Worm (Caenorhabditis elegans) whole organism, L4 larva: Measurements from ENCODE around the gene lect-2.
A peak's percentile ranks its signal among the peaks of the same experiment; 100 is the strongest.

Source experiments
- R02D3.7 ChIP-seq: fragments of 150-350 bp; sonication (generic microtip); optimal IDR thresholded peaks from 3 replicates; lab custom pipeline; 2014; ENCODE audit warnings: missing biosample characterization, missing genetic modification characterization
- Y48G9A.11 ChIP-seq: fragments of 200-800 bp; sonication (Bioruptor generic); IDR thresholded peaks from 2 replicates; pipeline ENCODE4 v1.3.6; 2022; ENCODE audit warnings: missing genetic modification reagents, missing genetic modification characterization, missing compliant biosample characterization
- ZK337.2 ChIP-seq: fragments of 200-800 bp; sonication (Bioruptor generic); IDR thresholded peaks from 2 replicates; pipeline ENCODE4 v1.3.6; 2022; ENCODE audit warnings: missing genetic modification reagents, missing genetic modification characterization, missing compliant biosample characterization
- aly-2 ChIP-seq: sonication (generic microtip); optimal IDR thresholded peaks from 2 replicates; lab custom pipeline; 2018; ENCODE audit warnings: missing biosample characterization, missing genetic modification characterization
- arid-1 ChIP-seq: fragments of 200-800 bp; sonication (Bioruptor generic); conservative IDR thresholded peaks from 2 replicates; pipeline ENCODE4 v1.3.6; 2022; ENCODE audit warnings: missing genetic modification reagents, missing genetic modification characterization, missing compliant biosample characterization
- attf-4 ChIP-seq: sonication (generic microtip); optimal IDR thresholded peaks from 3 replicates; lab custom pipeline; 2017; ENCODE audit warnings: missing biosample characterization, missing genetic modification characterization
- ceh-32 ChIP-seq: sonication (generic microtip); optimal IDR thresholded peaks from 2 replicates; lab custom pipeline; 2016; ENCODE audit warnings: mild to moderate bottlenecking, missing genetic modification characterization, missing compliant biosample characterization; ENCODE audit not compliant: poor library complexity
- ceh-62 ChIP-seq: sonication (generic microtip); optimal IDR thresholded peaks from 2 replicates; lab custom pipeline; 2017; ENCODE audit warnings: missing biosample characterization, missing genetic modification characterization
- ceh-82 ChIP-seq: sonication (generic microtip); optimal IDR thresholded peaks from 2 replicates; lab custom pipeline; 2017; ENCODE audit warnings: missing biosample characterization, missing genetic modification characterization
- ctbp-1 ChIP-seq: fragments of 200-800 bp; sonication (Bioruptor generic); IDR thresholded peaks from 2 replicates; pipeline ENCODE4 v1.3.6; 2022; ENCODE audit warnings: missing genetic modification reagents, missing genetic modification characterization, missing compliant biosample characterization
- daf-16 ChIP-seq, 3 experiments: sonication (generic microtip); optimal IDR thresholded peaks; 2 replicates each; lab custom pipeline; 2016 to 2017; ENCODE audit warnings: missing genetic modification characterization in 3 of 3, missing genetic modification reagents in 3 of 3, mild to moderate bottlenecking in 2 of 3, missing compliant biosample characterization in 2 of 3, missing biosample characterization in 1 of 3, moderate library complexity in 1 of 3
- dmd-6 ChIP-seq: fragments of 200-800 bp; sonication (Bioruptor generic); IDR thresholded peaks from 2 replicates; pipeline ENCODE4 v1.3.6; 2022; ENCODE audit warnings: missing genetic modification reagents, missing genetic modification characterization, missing compliant biosample characterization
- dmd-8 ChIP-seq: fragments of 200-800 bp; sonication (Bioruptor generic); IDR thresholded peaks from 2 replicates; pipeline ENCODE4 v1.3.6; 2022; ENCODE audit warnings: missing genetic modification characterization, missing compliant biosample characterization
- dmd-9 ChIP-seq: fragments of 200-800 bp; sonication (Bioruptor generic); IDR thresholded peaks from 2 replicates; pipeline ENCODE4 v1.3.6; 2022; ENCODE audit warnings: missing genetic modification reagents, missing genetic modification characterization, missing compliant biosample characterization
- dpl-1 ChIP-seq: fragments of 150-350 bp; optimal IDR thresholded peaks from 2 replicates; lab custom pipeline; 2014; ENCODE audit warnings: missing biosample characterization, missing genetic modification reagents, missing genetic modification characterization
- dve-1 ChIP-seq: sonication (generic microtip); optimal IDR thresholded peaks from 2 replicates; lab custom pipeline; 2017; ENCODE audit warnings: antibody characterized with exemption, mild to moderate bottlenecking, missing genetic modification characterization, missing compliant biosample characterization; ENCODE audit not compliant: insufficient read depth
- egl-43 ChIP-seq: fragments of 200-800 bp; sonication (Bioruptor generic); IDR thresholded peaks from 2 replicates; pipeline ENCODE4 v1.3.6; 2022; ENCODE audit warnings: missing genetic modification reagents, missing genetic modification characterization, missing compliant biosample characterization
- fkh-10 ChIP-seq: fragments of 150-350 bp; optimal IDR thresholded peaks from 2 replicates; lab custom pipeline; 2014; ENCODE audit warnings: missing biosample characterization, missing genetic modification reagents, missing genetic modification characterization
- fos-1 ChIP-seq: fragments of 150-350 bp; optimal IDR thresholded peaks from 2 replicates; lab custom pipeline; 2014; ENCODE audit warnings: missing biosample characterization, missing genetic modification characterization
- hlh-11 ChIP-seq: fragments of 200-800 bp; sonication (Bioruptor generic); optimal IDR thresholded peaks from 2 replicates; lab custom pipeline; 2018; ENCODE audit warnings: mild to moderate bottlenecking, missing genetic modification characterization, missing compliant biosample characterization
- lin-1 ChIP-seq: fragments of 200-800 bp; sonication (Bioruptor generic); IDR thresholded peaks from 2 replicates; pipeline ENCODE4 v1.3.6; 2022; ENCODE audit warnings: missing genetic modification reagents, missing genetic modification characterization, missing compliant biosample characterization
- lin-13 ChIP-seq: fragments of 150-350 bp; optimal IDR thresholded peaks from 2 replicates; lab custom pipeline; 2014; ENCODE audit warnings: missing biosample characterization, missing genetic modification reagents, missing genetic modification characterization
- lin-39 ChIP-seq: fragments of 150-350 bp; optimal IDR thresholded peaks from 2 replicates; lab custom pipeline; 2014; ENCODE audit warnings: missing biosample characterization, missing genetic modification reagents, missing genetic modification characterization
- lsy-2 ChIP-seq, 2 experiments: fragments of 150-350 bp in 1 of 2; sonication (generic microtip) in 1 of 2; optimal IDR thresholded peaks; 2 replicates each; lab custom pipeline; 2014 to 2017; ENCODE audit warnings: missing biosample characterization in 2 of 2, missing genetic modification characterization in 2 of 2
- madf-5 ChIP-seq, 2 experiments: fragments of 200-800 bp; sonication (Bioruptor generic); IDR thresholded peaks; 2 replicates each; pipeline ENCODE4 v1.3.6; 2022; ENCODE audit warnings: missing compliant biosample characterization in 2 of 2, missing genetic modification characterization in 2 of 2
- madf-9 ChIP-seq: fragments of 200-800 bp; sonication (Bioruptor generic); conservative IDR thresholded peaks from 2 replicates; pipeline ENCODE4 v1.3.6; 2022; ENCODE audit warnings: missing genetic modification reagents, missing genetic modification characterization, missing compliant biosample characterization
- nhr-28 ChIP-seq: fragments of 150-350 bp; optimal IDR thresholded peaks from 2 replicates; lab custom pipeline; 2014; ENCODE audit warnings: missing biosample characterization, missing genetic modification characterization
- nhr-48 ChIP-seq: sonication (generic microtip); optimal IDR thresholded peaks from 2 replicates; lab custom pipeline; 2016; ENCODE audit warnings: mild to moderate bottlenecking, missing genetic modification characterization, missing compliant biosample characterization
- nhr-6 ChIP-seq: fragments of 150-350 bp; optimal IDR thresholded peaks from 2 replicates; lab custom pipeline; 2014; ENCODE audit warnings: missing biosample characterization, missing genetic modification characterization
- nhr-77 ChIP-seq: fragments of 150-350 bp; optimal IDR thresholded peaks from 2 replicates; lab custom pipeline; 2014; ENCODE audit warnings: missing biosample characterization, missing genetic modification characterization
- pha-4 ChIP-seq, 2 experiments: fragments of 150-350 bp in 1 of 2; fragments of 200-800 bp in 1 of 2; sonication (Bioruptor generic) in 1 of 2; IDR thresholded peaks in 1 of 2; optimal IDR thresholded peaks in 1 of 2; 2 replicates each; pipeline versions ENCODE4 v1.3.6 to Lab custom; 2014 to 2022; ENCODE audit warnings: missing genetic modification characterization in 2 of 2, missing genetic modification reagents in 2 of 2, missing biosample characterization in 1 of 2, missing compliant biosample characterization in 1 of 2
- rbr-2 ChIP-seq: sonication (generic microtip); optimal IDR thresholded peaks from 2 replicates; lab custom pipeline; 2016; ENCODE audit warnings: missing genotype, missing genetic modification characterization, missing compliant biosample characterization
- saeg-2 ChIP-seq: fragments of 200-800 bp; sonication (Bioruptor generic); IDR thresholded peaks from 2 replicates; pipeline ENCODE4 v1.3.6; 2022; ENCODE audit warnings: missing genetic modification reagents, missing genetic modification characterization, missing compliant biosample characterization
- snpc-4 ChIP-seq: fragments of 150-350 bp; optimal IDR thresholded peaks from 2 replicates; lab custom pipeline; 2014; ENCODE audit warnings: missing biosample characterization, missing genetic modification characterization
- spr-1 ChIP-seq: sonication (generic microtip); optimal IDR thresholded peaks from 2 replicates; lab custom pipeline; 2016; ENCODE audit warnings: mild to moderate bottlenecking, missing genetic modification characterization, missing compliant biosample characterization
- tag-97 ChIP-seq: fragments of 200-800 bp; sonication (Bioruptor generic); IDR thresholded peaks from 2 replicates; pipeline ENCODE4 v1.3.6; 2022; ENCODE audit warnings: missing genetic modification characterization, missing compliant biosample characterization
- unc-39 ChIP-seq: sonication (generic microtip); optimal IDR thresholded peaks from 2 replicates; lab custom pipeline; 2017; ENCODE audit warnings: missing biosample characterization, missing genetic modification characterization
- unc-62 ChIP-seq, 3 experiments: fragments of 150-350 bp in 1 of 3; sonication (generic microtip); optimal IDR thresholded peaks in 2 of 3; peaks in 1 of 3; 1 replicate in 1 of 3; 2 replicates in 2 of 3; lab custom pipeline; 2014 to 2017; ENCODE audit warnings: missing biosample characterization in 3 of 3, missing genetic modification characterization in 3 of 3, missing genetic modification reagents in 3 of 3, missing genotype in 1 of 3
- zip-2 ChIP-seq: fragments of 150-350 bp; optimal IDR thresholded peaks from 2 replicates; lab custom pipeline; 2014; ENCODE audit warnings: missing biosample characterization, missing genetic modification characterization

The lect-2 gene

ce11 chrII:5819655-5820054 is 29.1 kb downstream of the lect-2 start (continued):
- no peak for TF ChIP-seq dmd-8
- TF ChIP-seq madf-9 = peak; percentile 47; the same call in 1 of the 2 replicates
- no peak for TF ChIP-seq nhr-48 (tag; lab: Kevin White, UChicago)
- TF ChIP-seq Y48G9A.11 = peak; percentile 25; the same call in 1 of the 2 replicates
- TF ChIP-seq ZK337.2 (GFP tag; lab: Robert Waterston, UW) = 0 out of 2 replicates have a peak, but pooled peaks have one; percentile 62
- no peak for TF ChIP-seq snpc-4 (tag; lab: Kevin White, UChicago)

- 0 out of 2 replicates have a peak, but pooled peaks have one; percentile 10 for TF ChIP-seq ctbp-1 (GFP tag; lab: Robert Waterston, UW)
- no peak for TF ChIP-seq R02D3.7
- TF ChIP-seq dpl-1 (GFP tag; lab: Kevin White, UChicago) = peak; percentile 2
- no peak for TF ChIP-seq nhr-6
- peak in 1 of 2 experiments; percentile 19 for TF ChIP-seq lsy-2 (tag; optimal IDR thresholded peaks at IDR 0.05; lab: Kevin White, UChicago)
These were observed 29.8 kb downstream of the lect-2 start, which contains the start of gene ehs-1 for ce11 chrII:5820282-5820762. Gene ehs-1 (plus strand): TSS chrII:5820712.

ce11 chrII:5827364-5827763 is 36.8 kb downstream of the lect-2 start, which contains the start of gene tbc-2:
Gene tbc-2 (minus strand): TSS chrII:5827443.
- no peak for TF ChIP-seq arid-1 (GFP tag; lab: Robert Waterston, UW)
- TF ChIP-seq unc-62 (GFP tag; optimal IDR thresholded peaks at IDR 0.05 in 1 of 2; lab: Kevin White, UChicago) = peak in 1 of 2 experiments; percentile 51
- TF ChIP-seq unc-62 (tag; optimal IDR thresholded peaks at IDR 0.05; lab: Kevin White, UChicago) = no peak
- TF ChIP-seq nhr-28 (tag; lab: Kevin White, UChicago) = peak; percentile 36

ce11 chrII:5828486-5828885 is 38.0 kb downstream of the lect-2 start, which contains the start of gene ZK1248.11:
Gene ZK1248.11 (minus strand): TSS chrII:5828586.
- TF ChIP-seq madf-5 (GFP tag; IDR thresholded peaks at IDR 0.05; lab: Robert Waterston, UW) = no peak
- no peak for TF ChIP-seq lin-39 (tag; lab: Kevin White, UChicago)
- no peak for TF ChIP-seq dpl-1 (GFP tag; lab: Kevin White, UChicago)
- TF ChIP-seq daf-16 (GFP tag; optimal IDR thresholded peaks at IDR 0.05; lab: Kevin White, UChicago) = no peak
- TF ChIP-seq daf-16 (tag; optimal IDR thresholded peaks at IDR 0.05; lab: Kevin White, UChicago) = no peak
- TF ChIP-seq egl-43 = no peak
- TF ChIP-seq dmd-8 = no peak
- TF ChIP-seq rbr-2 (tag; lab: Kevin White, UChicago) = no peak
- TF ChIP-seq ceh-82 (tag; lab: Kevin White, UChicago) = no peak
- TF ChIP-seq lin-13 (GFP tag; lab: Kevin White, UChicago) = no peak
- TF ChIP-seq nhr-48 (tag; lab: Kevin White, UChicago) = no peak
- no peak for TF ChIP-seq dmd-9 (GFP tag; lab: Robert Waterston, UW)
- TF ChIP-seq lin-1 (GFP tag; lab: Robert Waterston, UW) = no peak
- no peak for TF ChIP-seq zip-2
- no peak for TF ChIP-seq saeg-2 (GFP tag; lab: Robert Waterston, UW)
- no peak for TF ChIP-seq nhr-77 (tag; lab: Kevin White, UChicago)
- no peak for TF ChIP-seq spr-1 (tag; lab: Kevin White, UChicago)
- TF ChIP-seq pha-4 (GFP tag; IDR thresholded peaks at IDR 0.05; lab: Robert Waterston, UW) = no peak
- no peak for TF ChIP-seq pha-4 (tag; optimal IDR thresholded peaks at IDR 0.05; lab: Kevin White, UChicago)
- no peak for TF ChIP-seq fkh-10 (GFP tag; lab: Kevin White, UChicago)
- no peak for TF ChIP-seq ceh-62 (tag; lab: Kevin White, UChicago)
- TF ChIP-seq, all 104 proteins: peak for 0

- TF ChIP-seq daf-16 (GFP tag; optimal IDR thresholded peaks at IDR 0.05; lab: Kevin White, UChicago) (no peak), daf-16 (tag; optimal IDR thresholded peaks at IDR 0.05; lab: Kevin White, UChicago) (peak; percentile 60), lsy-2 (tag; optimal IDR thresholded peaks at IDR 0.05; lab: Kevin White, UChicago) (no peak), unc-62 (GFP tag; optimal IDR thresholded peaks at IDR 0.05 in 1 of 2; lab: Kevin White, UChicago) (peak in 1 of 2 experiments; percentile 2), unc-62 (tag; optimal IDR thresholded peaks at IDR 0.05; lab: Kevin White, UChicago) (no peak), attf-4 (no peak), unc-39 (tag; lab: Kevin White, UChicago) (no peak), aly-2 (tag; lab: Kevin White, UChicago) (no peak), hlh-11 (tag; lab: Kevin White, UChicago) (peak; percentile 42), fos-1 (tag; lab: Kevin White, UChicago) (no peak), Y48G9A.11 (no peak), ceh-32 (tag; lab: Kevin White, UChicago) (no peak), spr-1 (tag; lab: Kevin White, UChicago) (no peak), dmd-6 (peak; percentile 75), dve-1 (tag; lab: Kevin White, UChicago) (peak; percentile 56), nhr-77 (tag; lab: Kevin White, UChicago) (no peak), tag-97 (GFP tag; lab: Robert Waterston, UW) (no peak)
These were observed 39.5 kb downstream of the lect-2 start, which contains the start of gene col-74 for ce11 chrII:5829940-5830424. Gene col-74 (plus strand): TSS chrII:5830374.
